Worm (Caenorhabditis elegans) whole organism, young adult: ENCODE results near the gene K02D10.3.

Source experiments
- F22D6.2 ChIP-seq: sonication (generic microtip); optimal IDR thresholded peaks from 2 replicates; lab custom pipeline; 2016; ENCODE audit warnings: mild to moderate bottlenecking, missing genetic modification characterization, missing compliant biosample characterization
- F33H1.4 ChIP-seq: fragments of 200-800 bp; sonication (Bioruptor generic); IDR thresholded peaks from 2 replicates; pipeline ENCODE4 v1.3.6; 2022; ENCODE audit warnings: missing genetic modification reagents, missing genetic modification characterization, missing compliant biosample characterization
- F37B4.10 ChIP-seq: fragments of 200-800 bp; sonication (Bioruptor generic); IDR thresholded peaks from 2 replicates; pipeline ENCODE4 v1.3.6; 2022; ENCODE audit warnings: missing genetic modification characterization, missing compliant biosample characterization
- F49E8.2 ChIP-seq: sonication (generic microtip); optimal IDR thresholded peaks from 3 replicates; lab custom pipeline; 2017; ENCODE audit warnings: missing genetic modification characterization, mild to moderate bottlenecking, missing compliant biosample characterization, antibody characterized with exemption, moderate library complexity; ENCODE audit not compliant: insufficient read depth
- F57C9.4 ChIP-seq: sonication (generic microtip); optimal IDR thresholded peaks from 2 replicates; lab custom pipeline; 2017; ENCODE audit warnings: mild to moderate bottlenecking, missing genetic modification characterization, missing compliant biosample characterization
- T26A5.8 ChIP-seq: sonication (generic microtip); optimal IDR thresholded peaks from 2 replicates; lab custom pipeline; 2016; ENCODE audit warnings: missing genetic modification characterization, missing compliant biosample characterization
- akir-1 ChIP-seq: fragments of 200-800 bp; sonication (Bioruptor generic); optimal IDR thresholded peaks from 2 replicates; lab custom pipeline; 2018; ENCODE audit warnings: mild to moderate bottlenecking, missing genetic modification characterization, moderate library complexity, missing compliant biosample characterization
- aptf-3 ChIP-seq: fragments of 200-800 bp; sonication (Bioruptor generic); IDR thresholded peaks from 2 replicates; pipeline ENCODE4 v1.3.6; 2022; ENCODE audit warnings: missing genetic modification characterization, missing compliant biosample characterization
- attf-5 ChIP-seq: fragments of 200-800 bp; sonication (Bioruptor generic); optimal IDR thresholded peaks from 2 replicates; lab custom pipeline; 2018; ENCODE audit warnings: mild to moderate bottlenecking, missing genetic modification characterization, missing compliant biosample characterization
- bed-2 ChIP-seq: fragments of 200-800 bp; sonication (Bioruptor generic); IDR thresholded peaks from 2 replicates; pipeline ENCODE4 v1.3.6; 2022; ENCODE audit warnings: missing genetic modification reagents, missing genetic modification characterization, missing compliant biosample characterization
- cebp-1 ChIP-seq, 2 experiments: fragments of 200-800 bp in 1 of 2; sonication (Bioruptor generic) in 1 of 2; sonication (generic microtip) in 1 of 2; IDR thresholded peaks in 1 of 2; optimal IDR thresholded peaks in 1 of 2; 2 replicates each; pipeline versions ENCODE4 v1.3.6 to Lab custom; 2017 to 2022; ENCODE audit warnings: missing compliant biosample characterization in 2 of 2, missing genetic modification characterization in 2 of 2, mild to moderate bottlenecking in 1 of 2, missing genetic modification reagents in 1 of 2, moderate library complexity in 1 of 2
- cebp-2 ChIP-seq: fragments of 200-800 bp; sonication (Bioruptor generic); IDR thresholded peaks from 2 replicates; pipeline ENCODE4 v1.3.6; 2022; ENCODE audit warnings: missing genetic modification characterization, missing compliant biosample characterization
- ceh-40 ChIP-seq: fragments of 200-800 bp; sonication (Bioruptor generic); IDR thresholded peaks from 2 replicates; pipeline ENCODE4 v1.3.6; 2022; ENCODE audit warnings: missing genetic modification characterization, missing compliant biosample characterization
- dox-1 ChIP-seq: fragments of 200-800 bp; sonication (Bioruptor generic); IDR thresholded peaks from 2 replicates; pipeline ENCODE4 v1.3.6; 2022; ENCODE audit warnings: missing genetic modification reagents, missing genetic modification characterization, missing compliant biosample characterization
- egl-44 ChIP-seq: fragments of 200-800 bp; sonication (Bioruptor generic); IDR thresholded peaks from 2 replicates; pipeline ENCODE4 v1.3.6; 2022; ENCODE audit warnings: missing genetic modification reagents, missing genetic modification characterization, missing compliant biosample characterization
- fkh-3 ChIP-seq: sonication (generic microtip); optimal IDR thresholded peaks from 2 replicates; lab custom pipeline; 2016; ENCODE audit warnings: mild to moderate bottlenecking, missing genetic modification characterization, missing compliant biosample characterization
- him-1 ChIP-seq: sonication (generic microtip); optimal IDR thresholded peaks from 2 replicates; lab custom pipeline; 2016; ENCODE audit warnings: missing genotype, missing genetic modification reagents, missing genetic modification characterization, missing compliant biosample characterization
- hlh-26 ChIP-seq: fragments of 200-800 bp; sonication (Bioruptor generic); conservative IDR thresholded peaks from 2 replicates; pipeline ENCODE4 v1.3.6; 2022; ENCODE audit warnings: missing genetic modification reagents, missing genetic modification characterization, missing compliant biosample characterization
- hmg-1.2 ChIP-seq: fragments of 200-800 bp; sonication (Bioruptor generic); IDR thresholded peaks from 2 replicates; pipeline ENCODE4 v1.3.6; 2022; ENCODE audit warnings: missing genetic modification reagents, missing genetic modification characterization, missing compliant biosample characterization
- let-526 ChIP-seq: fragments of 200-800 bp; sonication (Bioruptor generic); IDR thresholded peaks from 2 replicates; pipeline ENCODE4 v1.3.6; 2022; ENCODE audit warnings: missing genetic modification reagents, missing genetic modification characterization, missing compliant biosample characterization
- let-607 ChIP-seq, 2 experiments: fragments of 200-800 bp in 1 of 2; sonication (Bioruptor generic) in 1 of 2; sonication (generic microtip) in 1 of 2; optimal IDR thresholded peaks; 2 replicates each; lab custom pipeline; 2016 to 2018; ENCODE audit warnings: mild to moderate bottlenecking in 2 of 2, missing compliant biosample characterization in 2 of 2, missing genetic modification characterization in 2 of 2, moderate library complexity in 2 of 2, missing genotype in 1 of 2
- lin-26 ChIP-seq: fragments of 200-800 bp; sonication (Bioruptor generic); IDR thresholded peaks from 2 replicates; pipeline ENCODE4 v1.3.6; 2022; ENCODE audit warnings: missing genetic modification reagents, missing genetic modification characterization, missing compliant biosample characterization
- lir-1 ChIP-seq: fragments of 200-800 bp; sonication (Bioruptor generic); conservative IDR thresholded peaks from 2 replicates; pipeline ENCODE4 v1.3.6; 2022; ENCODE audit warnings: missing genetic modification reagents, missing genetic modification characterization, missing compliant biosample characterization
- madf-8 ChIP-seq: fragments of 200-800 bp; sonication (Bioruptor generic); conservative IDR thresholded peaks from 2 replicates; pipeline ENCODE4 v1.3.6; 2022; ENCODE audit warnings: missing genetic modification reagents, missing genetic modification characterization, missing compliant biosample characterization
- mcd-1 ChIP-seq: fragments of 200-800 bp; sonication (Bioruptor generic); IDR thresholded peaks from 2 replicates; pipeline ENCODE4 v1.3.6; 2022; ENCODE audit warnings: missing genetic modification reagents, missing genetic modification characterization, missing compliant biosample characterization
- mel-28 ChIP-seq: sonication (generic microtip); optimal IDR thresholded peaks from 2 replicates; lab custom pipeline; 2016; ENCODE audit warnings: borderline replicate concordance, mild to moderate bottlenecking, missing genetic modification characterization, missing compliant biosample characterization
- mes-4 ChIP-seq: sonication (generic microtip); optimal IDR thresholded peaks from 2 replicates; lab custom pipeline; 2016; ENCODE audit warnings: missing genotype, missing genetic modification characterization, missing compliant biosample characterization
- nfya-2 ChIP-seq: fragments of 200-800 bp; sonication (Bioruptor generic); IDR thresholded peaks from 2 replicates; pipeline ENCODE4 v1.3.6; 2022; ENCODE audit warnings: missing genetic modification reagents, missing genetic modification characterization, missing compliant biosample characterization
- nfyb-1 ChIP-seq: fragments of 200-800 bp; sonication (Bioruptor generic); IDR thresholded peaks from 2 replicates; pipeline ENCODE4 v1.3.6; 2022; ENCODE audit warnings: missing genetic modification reagents, missing genetic modification characterization, missing compliant biosample characterization
- nhr-27 ChIP-seq: fragments of 200-800 bp; sonication (Bioruptor generic); optimal IDR thresholded peaks from 2 replicates; lab custom pipeline; 2018; ENCODE audit warnings: mild to moderate bottlenecking, missing genetic modification characterization, moderate library complexity, missing compliant biosample characterization
- nhr-80 ChIP-seq: sonication (generic microtip); optimal IDR thresholded peaks from 2 replicates; lab custom pipeline; 2016; ENCODE audit warnings: missing genetic modification characterization, missing compliant biosample characterization
- pha-4 ChIP-seq: fragments of 150-350 bp; sonication (generic microtip); optimal IDR thresholded peaks from 2 replicates; lab custom pipeline; 2014; ENCODE audit warnings: missing biosample characterization, missing genetic modification reagents, missing genetic modification characterization
- repo-1 ChIP-seq: sonication (generic microtip); optimal IDR thresholded peaks from 2 replicates; lab custom pipeline; 2017; ENCODE audit warnings: mild to moderate bottlenecking, missing genetic modification characterization, missing compliant biosample characterization
- somi-1 ChIP-seq: fragments of 200-800 bp; sonication (Bioruptor generic); optimal IDR thresholded peaks from 2 replicates; lab custom pipeline; 2018; ENCODE audit warnings: mild to moderate bottlenecking, missing genetic modification characterization, missing compliant biosample characterization
- xnd-1 ChIP-seq: sonication (generic microtip); optimal IDR thresholded peaks from 2 replicates; lab custom pipeline; 2016; ENCODE audit warnings: missing genotype, missing genetic modification reagents, missing genetic modification characterization, missing compliant biosample characterization
- ztf-25 ChIP-seq: fragments of 200-800 bp; sonication (Bioruptor generic); IDR thresholded peaks from 2 replicates; pipeline ENCODE4 v1.3.6; 2022; ENCODE audit warnings: missing genetic modification reagents, missing genetic modification characterization, missing compliant biosample characterization
- ztf-3 ChIP-seq: fragments of 200-800 bp; sonication (Bioruptor generic); optimal IDR thresholded peaks from 2 replicates; lab custom pipeline; 2018; ENCODE audit warnings: mild to moderate bottlenecking, missing genetic modification characterization, missing compliant biosample characterization
- ztf-6 ChIP-seq: fragments of 200-800 bp; sonication (Bioruptor generic); IDR thresholded peaks from 2 replicates; pipeline ENCODE4 v1.3.6; 2022; ENCODE audit warnings: missing genetic modification reagents, missing genetic modification characterization, missing compliant biosample characterization

Gene K02D10.3

ce11 chrIII:8741276-8741860 lies 30.4 kb downstream of the K02D10.3 start, which contains the start of gene pdhk-2 (continued):
- TF ChIP-seq ztf-6 (no peak), F57C9.4 (tag; lab: Kevin White, UChicago) (no peak), T26A5.8 (no peak), F49E8.2 (tag; lab: Kevin White, UChicago) (peak; percentile 70), pha-4 (tag; lab: Kevin White, UChicago) (peak; percentile 46), somi-1 (peak; percentile 82), bed-2 (no peak), madf-8 (GFP tag; lab: Robert Waterston, UW) (peak; percentile 73), akir-1 (no peak), F37B4.10 (GFP tag; lab: Robert Waterston, UW) (no peak), lir-1 (GFP tag; lab: Robert Waterston, UW) (peak; percentile 74), attf-5 (GFP tag; lab: Kevin White, UChicago) (peak; percentile 89), xnd-1 (tag; lab: Kevin White, UChicago) (peak; percentile 76), dox-1 (GFP tag; lab: Robert Waterston, UW) (peak; percentile 95), nhr-27 (tag; lab: Kevin White, UChicago) (no peak), let-607 (tag; optimal IDR thresholded peaks at IDR 0.05; lab: Kevin White, UChicago) (peak; percentile 39 to 71), mcd-1 (GFP tag; lab: Robert Waterston, UW) (peak; percentile 93), ceh-40 (GFP tag; lab: Robert Waterston, UW) (no peak), hlh-26 (GFP tag; lab: Robert Waterston, UW) (no peak), ztf-25 (GFP tag; lab: Robert Waterston, UW) (no peak), lin-26 (GFP tag; lab: Robert Waterston, UW) (no peak), cebp-2 (GFP tag; lab: Robert Waterston, UW) (no peak), F22D6.2 (tag; lab: Kevin White, UChicago) (peak; percentile 56), F33H1.4 (peak; percentile 78), nfyb-1 (peak; percentile 82), egl-44 (no peak), mel-28 (no peak), him-1 (tag; lab: Kevin White, UChicago) (peak; percentile 92), fkh-3 (no peak), nhr-80 (tag; lab: Kevin White, UChicago) (peak; percentile 79), repo-1 (peak; percentile 87), ztf-3 (GFP tag; lab: Kevin White, UChicago) (no peak), cebp-1 (GFP tag; IDR thresholded peaks at IDR 0.05; lab: Robert Waterston, UW) (peak; percentile 72; the same call in 1 of the 2 replicates), cebp-1 (tag; optimal IDR thresholded peaks at IDR 0.05; lab: Kevin White, UChicago) (peak; percentile 91), aptf-3 (GFP tag; lab: Robert Waterston, UW) (no peak), nfya-2 (GFP tag; lab: Robert Waterston, UW) (no peak), let-526 (GFP tag; lab: Robert Waterston, UW) (no peak), hmg-1.2 (GFP tag; lab: Robert Waterston, UW) (peak; percentile 68), mes-4 (tag; lab: Kevin White, UChicago) (peak; percentile 15)

- TF ChIP-seq F37B4.10 (GFP tag; lab: Robert Waterston, UW) (0 out of 2 replicates have a peak, but pooled peaks have one; percentile 46), F33H1.4 (no peak)
These were observed 32.0 kb downstream of the K02D10.3 start for ce11 chrIII:8739786-8740185.
